Worm (Caenorhabditis elegans) whole organism, L4 larva: Measurements from ENCODE around the gene T13H5.1.

Source experiments
- D1046.2 ChIP-seq: fragments of 200-800 bp; sonication (Bioruptor generic); IDR thresholded peaks from 2 replicates; pipeline ENCODE4 v1.3.6; 2022; ENCODE audit warnings: missing genetic modification characterization, missing compliant biosample characterization
- F26F4.8 ChIP-seq: fragments of 200-800 bp; sonication (Bioruptor generic); conservative IDR thresholded peaks from 2 replicates; pipeline ENCODE4 v1.3.6; 2022; ENCODE audit warnings: missing genetic modification characterization, missing compliant biosample characterization
- F37D6.2 ChIP-seq: sonication (generic microtip); optimal IDR thresholded peaks from 2 replicates; lab custom pipeline; 2016; ENCODE audit warnings: mild to moderate bottlenecking, missing genetic modification characterization, missing compliant biosample characterization
- R02D3.7 ChIP-seq: fragments of 150-350 bp; sonication (generic microtip); optimal IDR thresholded peaks from 3 replicates; lab custom pipeline; 2014; ENCODE audit warnings: missing biosample characterization, missing genetic modification characterization
- T20F7.1 ChIP-seq: fragments of 200-800 bp; sonication (Bioruptor generic); optimal IDR thresholded peaks from 2 replicates; lab custom pipeline; 2018; ENCODE audit warnings: mild to moderate bottlenecking, missing genetic modification characterization, missing compliant biosample characterization
- Y105C5A.15 ChIP-seq: fragments of 200-800 bp; sonication (Bioruptor generic); IDR thresholded peaks from 2 replicates; pipeline ENCODE4 v1.3.6; 2022; ENCODE audit warnings: missing genetic modification characterization, missing compliant biosample characterization
- Y48G9A.11 ChIP-seq: fragments of 200-800 bp; sonication (Bioruptor generic); IDR thresholded peaks from 2 replicates; pipeline ENCODE4 v1.3.6; 2022; ENCODE audit warnings: missing genetic modification reagents, missing genetic modification characterization, missing compliant biosample characterization
- Y5F2A.4 ChIP-seq: fragments of 200-800 bp; sonication (Bioruptor generic); optimal IDR thresholded peaks from 2 replicates; lab custom pipeline; 2018; ENCODE audit warnings: mild to moderate bottlenecking, missing genetic modification characterization, missing compliant biosample characterization
- ZK546.5 ChIP-seq, 2 experiments: sonication (generic microtip); optimal IDR thresholded peaks; 2 replicates each; lab custom pipeline; 2017; ENCODE audit warnings: missing biosample characterization in 2 of 2, missing genetic modification characterization in 2 of 2
- aly-2 ChIP-seq: sonication (generic microtip); optimal IDR thresholded peaks from 2 replicates; lab custom pipeline; 2018; ENCODE audit warnings: missing biosample characterization, missing genetic modification characterization
- ama-1 ChIP-seq: fragments of 150-350 bp; optimal IDR thresholded peaks from 2 replicates; lab custom pipeline; 2014; ENCODE audit warnings: inconsistent platforms, mixed read lengths
- arid-1 ChIP-seq: fragments of 200-800 bp; sonication (Bioruptor generic); conservative IDR thresholded peaks from 2 replicates; pipeline ENCODE4 v1.3.6; 2022; ENCODE audit warnings: missing genetic modification reagents, missing genetic modification characterization, missing compliant biosample characterization
- attf-4 ChIP-seq: sonication (generic microtip); optimal IDR thresholded peaks from 3 replicates; lab custom pipeline; 2017; ENCODE audit warnings: missing biosample characterization, missing genetic modification characterization
- ceh-20 ChIP-seq: fragments of 200-800 bp; sonication (Bioruptor generic); IDR thresholded peaks from 2 replicates; pipeline ENCODE4 v1.3.6; 2022; ENCODE audit warnings: missing genetic modification reagents, missing genetic modification characterization, missing compliant biosample characterization
- daf-12 ChIP-seq: fragments of 150-350 bp; optimal IDR thresholded peaks from 2 replicates; lab custom pipeline; 2014; ENCODE audit warnings: missing biosample characterization, missing genetic modification reagents, missing genetic modification characterization
- daf-19 ChIP-seq: fragments of 200-800 bp; sonication (Bioruptor generic); conservative IDR thresholded peaks from 2 replicates; pipeline ENCODE4 v1.3.6; 2022; ENCODE audit warnings: missing genetic modification characterization, missing compliant biosample characterization
- daf-8 ChIP-seq: fragments of 200-800 bp; sonication (Bioruptor generic); IDR thresholded peaks from 2 replicates; pipeline ENCODE4 v1.3.6; 2022; ENCODE audit warnings: missing genetic modification characterization, missing compliant biosample characterization
- dve-1 ChIP-seq: sonication (generic microtip); optimal IDR thresholded peaks from 2 replicates; lab custom pipeline; 2017; ENCODE audit warnings: antibody characterized with exemption, mild to moderate bottlenecking, missing genetic modification characterization, missing compliant biosample characterization; ENCODE audit not compliant: insufficient read depth
- egl-43 ChIP-seq: fragments of 200-800 bp; sonication (Bioruptor generic); IDR thresholded peaks from 2 replicates; pipeline ENCODE4 v1.3.6; 2022; ENCODE audit warnings: missing genetic modification reagents, missing genetic modification characterization, missing compliant biosample characterization
- fkh-10 ChIP-seq: fragments of 150-350 bp; optimal IDR thresholded peaks from 2 replicates; lab custom pipeline; 2014; ENCODE audit warnings: missing biosample characterization, missing genetic modification reagents, missing genetic modification characterization
- fos-1 ChIP-seq: fragments of 150-350 bp; optimal IDR thresholded peaks from 2 replicates; lab custom pipeline; 2014; ENCODE audit warnings: missing biosample characterization, missing genetic modification characterization
- hlh-11 ChIP-seq: fragments of 200-800 bp; sonication (Bioruptor generic); optimal IDR thresholded peaks from 2 replicates; lab custom pipeline; 2018; ENCODE audit warnings: mild to moderate bottlenecking, missing genetic modification characterization, missing compliant biosample characterization
- hlh-30 ChIP-seq: sonication (generic microtip); optimal IDR thresholded peaks from 2 replicates; lab custom pipeline; 2017; ENCODE audit warnings: antibody characterized with exemption, mild to moderate bottlenecking, missing genetic modification characterization, missing compliant biosample characterization; ENCODE audit not compliant: insufficient read depth
- lsy-2 ChIP-seq, 2 experiments: fragments of 150-350 bp in 1 of 2; sonication (generic microtip) in 1 of 2; optimal IDR thresholded peaks; 2 replicates each; lab custom pipeline; 2014 to 2017; ENCODE audit warnings: missing biosample characterization in 2 of 2, missing genetic modification characterization in 2 of 2
- madf-9 ChIP-seq: fragments of 200-800 bp; sonication (Bioruptor generic); conservative IDR thresholded peaks from 2 replicates; pipeline ENCODE4 v1.3.6; 2022; ENCODE audit warnings: missing genetic modification reagents, missing genetic modification characterization, missing compliant biosample characterization
- mdt-29 ChIP-seq: fragments of 200-800 bp; sonication (Bioruptor generic); IDR thresholded peaks from 2 replicates; pipeline ENCODE4 v1.3.6; 2022; ENCODE audit warnings: missing genetic modification reagents, missing genetic modification characterization, missing compliant biosample characterization
- mep-1 ChIP-seq: fragments of 150-350 bp; sonication (generic microtip); optimal IDR thresholded peaks from 3 replicates; lab custom pipeline; 2014; ENCODE audit warnings: missing biosample characterization, missing genetic modification characterization
- mes-2 ChIP-seq: sonication (generic microtip); optimal IDR thresholded peaks from 2 replicates; lab custom pipeline; 2016; ENCODE audit warnings: missing genotype, mild to moderate bottlenecking, missing genetic modification characterization, missing compliant biosample characterization; ENCODE audit not compliant: poor library complexity, severe bottlenecking
- mxl-3 ChIP-seq: fragments of 200-800 bp; sonication (Bioruptor generic); optimal IDR thresholded peaks from 2 replicates; lab custom pipeline; 2018; ENCODE audit warnings: mild to moderate bottlenecking, missing genetic modification characterization, missing compliant biosample characterization
- nhr-10 ChIP-seq: fragments of 150-350 bp; optimal IDR thresholded peaks from 2 replicates; lab custom pipeline; 2014; ENCODE audit warnings: missing biosample characterization, missing genetic modification characterization
- nhr-111 ChIP-seq: fragments of 200-800 bp; sonication (Bioruptor generic); optimal IDR thresholded peaks from 2 replicates; lab custom pipeline; 2018; ENCODE audit warnings: mild to moderate bottlenecking, missing genetic modification characterization, missing compliant biosample characterization
- nhr-25 ChIP-seq: sonication (generic microtip); optimal IDR thresholded peaks from 2 replicates; lab custom pipeline; 2017; ENCODE audit warnings: missing genetic modification characterization, mild to moderate bottlenecking, missing compliant biosample characterization, antibody characterized with exemption, moderate library complexity, borderline replicate concordance; ENCODE audit not compliant: insufficient read depth
- nhr-28 ChIP-seq: fragments of 150-350 bp; optimal IDR thresholded peaks from 2 replicates; lab custom pipeline; 2014; ENCODE audit warnings: missing biosample characterization, missing genetic modification characterization
- nhr-42 ChIP-seq: fragments of 200-800 bp; sonication (Bioruptor generic); IDR thresholded peaks from 2 replicates; pipeline ENCODE4 v1.3.6; 2022; ENCODE audit warnings: missing genetic modification characterization, missing compliant biosample characterization
- nhr-48 ChIP-seq: sonication (generic microtip); optimal IDR thresholded peaks from 2 replicates; lab custom pipeline; 2016; ENCODE audit warnings: mild to moderate bottlenecking, missing genetic modification characterization, missing compliant biosample characterization
- nhr-76 ChIP-seq: fragments of 150-350 bp; optimal IDR thresholded peaks from 2 replicates; lab custom pipeline; 2014; ENCODE audit warnings: missing biosample characterization, missing genetic modification characterization
- nhr-77 ChIP-seq: fragments of 150-350 bp; optimal IDR thresholded peaks from 2 replicates; lab custom pipeline; 2014; ENCODE audit warnings: missing biosample characterization, missing genetic modification characterization
- rbr-2 ChIP-seq: sonication (generic microtip); optimal IDR thresholded peaks from 2 replicates; lab custom pipeline; 2016; ENCODE audit warnings: missing genotype, missing genetic modification characterization, missing compliant biosample characterization
- saeg-2 ChIP-seq: fragments of 200-800 bp; sonication (Bioruptor generic); IDR thresholded peaks from 2 replicates; pipeline ENCODE4 v1.3.6; 2022; ENCODE audit warnings: missing genetic modification reagents, missing genetic modification characterization, missing compliant biosample characterization
- sdz-12 ChIP-seq: fragments of 200-800 bp; sonication (Bioruptor generic); optimal IDR thresholded peaks from 2 replicates; lab custom pipeline; 2018; ENCODE audit warnings: mild to moderate bottlenecking, missing genetic modification characterization, missing compliant biosample characterization
- set-16 ChIP-seq: fragments of 200-800 bp; sonication (Bioruptor generic); IDR thresholded peaks from 2 replicates; pipeline ENCODE4 v1.3.6; 2022; ENCODE audit warnings: missing genetic modification reagents, missing genetic modification characterization, missing compliant biosample characterization
- skn-1 ChIP-seq: fragments of 150-350 bp; optimal IDR thresholded peaks from 2 replicates; lab custom pipeline; 2014; ENCODE audit warnings: missing biosample characterization, missing genetic modification characterization
- snpc-4 ChIP-seq: fragments of 150-350 bp; optimal IDR thresholded peaks from 2 replicates; lab custom pipeline; 2014; ENCODE audit warnings: missing biosample characterization, missing genetic modification characterization
- spr-3 ChIP-seq: fragments of 200-800 bp; sonication (Bioruptor generic); optimal IDR thresholded peaks from 2 replicates; lab custom pipeline; 2018; ENCODE audit warnings: mild to moderate bottlenecking, missing genetic modification characterization, missing compliant biosample characterization
- tra-1 ChIP-seq: fragments of 200-800 bp; sonication (Bioruptor generic); IDR thresholded peaks from 2 replicates; pipeline ENCODE4 v1.3.6; 2022; ENCODE audit warnings: missing genetic modification reagents, missing genetic modification characterization, missing compliant biosample characterization
- unc-130 ChIP-seq: sonication (generic microtip); optimal IDR thresholded peaks from 2 replicates; lab custom pipeline; 2016; ENCODE audit warnings: missing genetic modification reagents, missing genetic modification characterization, missing compliant biosample characterization
- unc-39 ChIP-seq: sonication (generic microtip); optimal IDR thresholded peaks from 2 replicates; lab custom pipeline; 2017; ENCODE audit warnings: missing biosample characterization, missing genetic modification characterization
- unc-62 ChIP-seq, 3 experiments: fragments of 150-350 bp in 1 of 3; sonication (generic microtip); optimal IDR thresholded peaks in 2 of 3; peaks in 1 of 3; 1 replicate in 1 of 3; 2 replicates in 2 of 3; lab custom pipeline; 2014 to 2017; ENCODE audit warnings: missing biosample characterization in 3 of 3, missing genetic modification characterization in 3 of 3, missing genetic modification reagents in 3 of 3, missing genotype in 1 of 3
- zag-1 ChIP-seq: fragments of 150-350 bp; optimal IDR thresholded peaks from 2 replicates; lab custom pipeline; 2014; ENCODE audit warnings: missing biosample characterization, missing genetic modification characterization
- zfp-3 ChIP-seq: fragments of 200-800 bp; sonication (Bioruptor generic); conservative IDR thresholded peaks from 2 replicates; pipeline ENCODE4 v1.3.6; 2022; ENCODE audit warnings: missing genetic modification reagents, missing genetic modification characterization, missing compliant biosample characterization
- zip-11 ChIP-seq: fragments of 200-800 bp; sonication (Bioruptor generic); IDR thresholded peaks from 2 replicates; pipeline ENCODE4 v1.3.6; 2022; ENCODE audit warnings: missing genetic modification characterization, missing compliant biosample characterization
- ztf-11 ChIP-seq: fragments of 150-350 bp; optimal IDR thresholded peaks from 2 replicates; lab custom pipeline; 2014; ENCODE audit warnings: missing biosample characterization, missing genetic modification characterization

T13H5.1 gene

ce11 chrII:8516783-8517182, 7.9 kb upstream of the T13H5.1 start, which contains the start of gene rnh-2 (continued):
- TF ChIP-seq dve-1 (tag; lab: Kevin White, UChicago) (peak; percentile 60), F26F4.8 (GFP tag; lab: Robert Waterston, UW) (no peak), arid-1 (no peak), tra-1 (GFP tag; lab: Robert Waterston, UW) (no peak), nhr-28 (peak; percentile 54), R02D3.7 (no peak), aly-2 (tag; lab: Kevin White, UChicago) (no peak), unc-62 (GFP tag; optimal IDR thresholded peaks at IDR 0.05 in 1 of 2; lab: Kevin White, UChicago) (peak in 1 of 2 experiments; percentile 96), unc-62 (tag; optimal IDR thresholded peaks at IDR 0.05; lab: Kevin White, UChicago) (no peak), lsy-2 (tag; optimal IDR thresholded peaks at IDR 0.05; lab: Kevin White, UChicago) (peak in 1 of 2 experiments; percentile 92), mes-2 (tag; lab: Kevin White, UChicago) (peak; percentile 97), ama-1 (lab: Kevin White, UChicago) (no peak), ZK546.5 (tag; optimal IDR thresholded peaks at IDR 0.05; lab: Kevin White, UChicago) (no peak), attf-4 (tag; lab: Kevin White, UChicago) (no peak), Y5F2A.4 (GFP tag; lab: Kevin White, UChicago) (no peak), fkh-10 (GFP tag; lab: Kevin White, UChicago) (no peak), nhr-42 (GFP tag; lab: Robert Waterston, UW) (no peak), nhr-25 (tag; lab: Kevin White, UChicago) (no peak), nhr-111 (GFP tag; lab: Kevin White, UChicago) (no peak), unc-39 (tag; lab: Kevin White, UChicago) (no peak), ceh-20 (no peak), mdt-29 (GFP tag; lab: Robert Waterston, UW) (no peak), ztf-11 (tag; lab: Kevin White, UChicago) (no peak), sdz-12 (GFP tag; lab: Kevin White, UChicago) (no peak), F37D6.2 (no peak), nhr-48 (no peak), T20F7.1 (GFP tag; lab: Kevin White, UChicago) (peak; percentile 79), saeg-2 (no peak), mxl-3 (GFP tag; lab: Kevin White, UChicago) (peak; percentile 7), rbr-2 (tag; lab: Kevin White, UChicago) (peak; percentile 49), nhr-77 (tag; lab: Kevin White, UChicago) (peak; percentile 62), snpc-4 (tag; lab: Kevin White, UChicago) (no peak), set-16 (GFP tag; lab: Robert Waterston, UW) (no peak), nhr-76 (tag; lab: Kevin White, UChicago) (no peak), hlh-30 (peak; percentile 30), daf-19 (GFP tag; lab: Robert Waterston, UW) (no peak), hlh-11 (tag; lab: Kevin White, UChicago) (peak; percentile 34), unc-130 (peak; percentile 95), mep-1 (tag; lab: Kevin White, UChicago) (peak; percentile 82), Y105C5A.15 (GFP tag; lab: Robert Waterston, UW) (no peak), daf-12 (tag; lab: Kevin White, UChicago) (no peak), Y48G9A.11 (GFP tag; lab: Robert Waterston, UW) (no peak), fos-1 (tag; lab: Kevin White, UChicago) (no peak), nhr-10 (no peak), zag-1 (no peak), egl-43 (GFP tag; lab: Robert Waterston, UW) (no peak), skn-1 (tag; lab: Kevin White, UChicago) (no peak), zip-11 (GFP tag; lab: Robert Waterston, UW) (no peak), madf-9 (GFP tag; lab: Robert Waterston, UW) (no peak), zfp-3 (GFP tag; lab: Robert Waterston, UW) (no peak), spr-3 (no peak), D1046.2 (no peak), daf-8 (GFP tag; lab: Robert Waterston, UW) (no peak)
